Worm (Caenorhabditis elegans): ENCODE measurements around the gene srx-20.

Gene srx-20

ce11 chrIV:6880415-6880814, 12.5 kb downstream of the srx-20 start (continued):
- TF ChIP-seq lir-1 (GFP tag; conservative IDR thresholded peaks at IDR 0.05) = no peak
- no peak for TF ChIP-seq ztf-28 (GFP tag; IDR thresholded peaks at IDR 0.05)
- no peak for TF ChIP-seq C17E4.6 (GFP tag; IDR thresholded peaks at IDR 0.05)
- no peak for TF ChIP-seq lsy-27 (tag; optimal IDR thresholded peaks at IDR 0.05; ENCODE audit: borderline replicate concordance, insufficient read depth)
- no peak for TF ChIP-seq chd-7 (tag; optimal IDR thresholded peaks at IDR 0.05)
- TF ChIP-seq ama-1 (optimal IDR thresholded peaks at IDR 0.05) = no peak
- no peak for TF ChIP-seq ama-1 (GFP tag; optimal IDR thresholded peaks at IDR 0.05)
- TF ChIP-seq Y95B8A.8 (GFP tag; IDR thresholded peaks at IDR 0.05) = no peak
- no peak for TF ChIP-seq F55B11.4 (tag; optimal IDR thresholded peaks at IDR 0.05; ENCODE audit: borderline replicate concordance, insufficient read depth)
- no peak for TF ChIP-seq C06A6.2 (GFP tag; conservative IDR thresholded peaks at IDR 0.05)
- TF ChIP-seq cebp-1 (GFP tag; IDR thresholded peaks at IDR 0.05) = no peak
- TF ChIP-seq cebp-1 (tag; optimal IDR thresholded peaks at IDR 0.05) = peak; percentile 27
- no peak for TF ChIP-seq pha-4 (tag; optimal IDR thresholded peaks at IDR 0.05)
- TF ChIP-seq F22D6.2 (tag; optimal IDR thresholded peaks at IDR 0.05) = no peak
- TF ChIP-seq dpff-1 (tag; optimal IDR thresholded peaks at IDR 0.05) = no peak
- no peak for TF ChIP-seq Y53G8AR.9 (GFP tag; conservative IDR thresholded peaks at IDR 0.05)
- no peak for TF ChIP-seq madf-3 (GFP tag; IDR thresholded peaks at IDR 0.05)
- TF ChIP-seq xnd-1 (tag; optimal IDR thresholded peaks at IDR 0.05) = no peak
- TF ChIP-seq ztf-6 (GFP tag; IDR thresholded peaks at IDR 0.05) = no peak
- no peak for TF ChIP-seq K12H6.12 (tag; optimal IDR thresholded peaks at IDR 0.05)
- TF ChIP-seq madf-8 (GFP tag; conservative IDR thresholded peaks at IDR 0.05) = no peak
- no peak for TF ChIP-seq zim-3 (tag; optimal IDR thresholded peaks at IDR 0.05)
- TF ChIP-seq nhr-80 (tag; optimal IDR thresholded peaks at IDR 0.05) = peak; percentile 81
- peak; percentile 8 for TF ChIP-seq tlf-1 (GFP tag; optimal IDR thresholded peaks at IDR 0.05)
- no peak for TF ChIP-seq attf-5 (GFP tag; optimal IDR thresholded peaks at IDR 0.05)
- no peak for TF ChIP-seq hlh-12 (tag; optimal IDR thresholded peaks at IDR 0.05)
- TF ChIP-seq mcd-1 (GFP tag; IDR thresholded peaks at IDR 0.05) = no peak
- no peak for TF ChIP-seq hsf-1 (GFP tag; IDR thresholded peaks at IDR 0.05)
- no peak for TF ChIP-seq Y79H2A.3 (GFP tag; conservative IDR thresholded peaks at IDR 0.05)
- no peak for TF ChIP-seq mxl-1 (tag; optimal IDR thresholded peaks at IDR 0.05)
- TF ChIP-seq attf-6 (GFP tag; IDR thresholded peaks at IDR 0.05) = no peak
- TF ChIP-seq madf-10 (tag; optimal IDR thresholded peaks at IDR 0.05) = no peak
- no peak for TF ChIP-seq madf-6 (GFP tag; IDR thresholded peaks at IDR 0.05)
- TF ChIP-seq repo-1 (tag; optimal IDR thresholded peaks at IDR 0.05) = no peak
- no peak for TF ChIP-seq cebp-2 (GFP tag; IDR thresholded peaks at IDR 0.05)
- no peak for TF ChIP-seq him-1 (tag; optimal IDR thresholded peaks at IDR 0.05)
- TF ChIP-seq B0336.3 (GFP tag; IDR thresholded peaks at IDR 0.05) = no peak
- 0 out of 2 replicates have a peak, but pooled peaks have one; percentile 47 for TF ChIP-seq nfyb-1 (GFP tag; IDR thresholded peaks at IDR 0.05)
- no peak for TF ChIP-seq egrh-3 (GFP tag; IDR thresholded peaks at IDR 0.05)
- no peak for TF ChIP-seq hmg-1.2 (GFP tag; IDR thresholded peaks at IDR 0.05)
- no peak for TF ChIP-seq ztf-3 (GFP tag; optimal IDR thresholded peaks at IDR 0.05)
- TF ChIP-seq Y67H2A.10 (GFP tag; conservative IDR thresholded peaks at IDR 0.05) = no peak
- TF ChIP-seq rec-8 (tag; optimal IDR thresholded peaks at IDR 0.05) = no peak
- no peak for TF ChIP-seq F39B2.1 (GFP tag; IDR thresholded peaks at IDR 0.05)
- no peak for TF ChIP-seq rcor-1 (GFP tag; IDR thresholded peaks at IDR 0.05)
- no peak for TF ChIP-seq hmg-20 (GFP tag; IDR thresholded peaks at IDR 0.05)
- no peak for TF ChIP-seq ZK185.1 (tag; optimal IDR thresholded peaks at IDR 0.05; ENCODE audit: poor library complexity, severe bottlenecking)
- TF ChIP-seq nhr-27 (tag; optimal IDR thresholded peaks at IDR 0.05) = no peak
- no peak for TF ChIP-seq ceh-58 (GFP tag; IDR thresholded peaks at IDR 0.05)
- TF ChIP-seq ztf-26 (tag; optimal IDR thresholded peaks at IDR 0.05) = no peak
- no peak for TF ChIP-seq ceh-40 (GFP tag; IDR thresholded peaks at IDR 0.05)
